Fruit fly (Drosophila melanogaster): Measurements from ENCODE around the gene alpha-Man-Ic.

dm6 chr3R:29963102-29963501 lies 32.9 kb upstream of the alpha-Man-Ic start:
- no peak for TF ChIP-seq Snoo (tag; optimal IDR thresholded peaks at IDR 0.05)
- TF ChIP-seq CG8159 (tag; optimal IDR thresholded peaks at IDR 0.05): no peak
- no peak for TF ChIP-seq CG34367 (tag; optimal IDR thresholded peaks at IDR 0.05)
- TF ChIP-seq CG10348 (GFP tag; IDR thresholded peaks at IDR 0.05): no peak
- no peak for TF ChIP-seq CG4496 (GFP tag; IDR thresholded peaks at IDR 0.05)
- TF ChIP-seq Pif1B (GFP tag; optimal IDR thresholded peaks at IDR 0.05): no peak
- no peak for TF ChIP-seq CG15710 (tag; optimal IDR thresholded peaks at IDR 0.05)
- no peak for TF ChIP-seq fd96Ca (GFP tag; IDR thresholded peaks at IDR 0.05)
- no peak for TF ChIP-seq CG13204 (GFP tag; optimal IDR thresholded peaks at IDR 0.05)
